Fruit fly (Drosophila melanogaster) whole organism, embryonic: Measurements from ENCODE around the gene ATPsyngamma.

Experiments used
- Ada2b ChIP-seq: fragments of 200-800 bp; sonication (Bioruptor generic); IDR thresholded peaks from 2 replicates; pipeline ENCODE4 v1.3.6; 2022; ENCODE audit warnings: missing biosample characterization, missing genetic modification characterization
- B-H2 ChIP-seq: fragments of 200-800 bp; sonication (Bioruptor generic); optimal IDR thresholded peaks from 2 replicates; lab custom pipeline; 2018; ENCODE audit warnings: missing biosample characterization, mild to moderate bottlenecking, missing genetic modification characterization
- Bgb ChIP-seq: fragments of 200-800 bp; sonication (Bioruptor generic); IDR thresholded peaks from 2 replicates; pipeline ENCODE4 v1.3.6; 2022; ENCODE audit warnings: missing biosample characterization, missing genetic modification characterization; ENCODE audit not compliant: partially characterized antibody
- CG12391 ChIP-seq: fragments of 200-800 bp; sonication (Bioruptor generic); optimal IDR thresholded peaks from 3 replicates; lab custom pipeline; 2018; ENCODE audit warnings: missing biosample characterization, mild to moderate bottlenecking, missing genetic modification characterization, moderate library complexity
- CG13123 ChIP-seq: fragments of 200-800 bp; sonication (Bioruptor generic); optimal IDR thresholded peaks from 2 replicates; lab custom pipeline; 2016; ENCODE audit warnings: missing biosample characterization, missing genetic modification characterization
- CG16863 ChIP-seq: fragments of 200-800 bp; sonication (Bioruptor generic); optimal IDR thresholded peaks from 3 replicates; lab custom pipeline; 2016; ENCODE audit warnings: missing biosample characterization, missing genetic modification characterization
- CG17359 ChIP-seq: fragments of 200-800 bp; sonication (Bioruptor generic); optimal IDR thresholded peaks from 3 replicates; lab custom pipeline; 2018; ENCODE audit warnings: missing biosample characterization, mild to moderate bottlenecking, missing genetic modification characterization, moderate library complexity
- CG17361 ChIP-seq: fragments of 200-800 bp; sonication (Bioruptor generic); IDR thresholded peaks from 3 replicates; pipeline ENCODE4 v1.3.6; 2022; ENCODE audit warnings: missing biosample characterization, missing genetic modification characterization
- CG18764 ChIP-seq: fragments of 200-800 bp; sonication (Bioruptor generic); optimal IDR thresholded peaks from 3 replicates; lab custom pipeline; 2016; ENCODE audit warnings: missing biosample characterization, missing genetic modification characterization
- CG30403 ChIP-seq: fragments of 200-800 bp; sonication (Bioruptor generic); optimal IDR thresholded peaks from 3 replicates; lab custom pipeline; 2016; ENCODE audit warnings: missing biosample characterization, missing genetic modification characterization
- CG3847 ChIP-seq: fragments of 200-800 bp; sonication (Bioruptor generic); IDR thresholded peaks from 2 replicates; pipeline ENCODE4 v1.3.6; 2022; ENCODE audit warnings: missing biosample characterization, missing genetic modification characterization
- CG4617 ChIP-seq: fragments of 200-800 bp; sonication (Bioruptor generic); optimal IDR thresholded peaks from 3 replicates; lab custom pipeline; 2016; ENCODE audit warnings: missing biosample characterization, missing genetic modification characterization, borderline replicate concordance
- CG4707 ChIP-seq: fragments of 200-800 bp; sonication (Bioruptor generic); optimal IDR thresholded peaks from 2 replicates; lab custom pipeline; 2018; ENCODE audit warnings: missing biosample characterization, mild to moderate bottlenecking, missing genetic modification characterization, moderate library complexity
- CG6175 ChIP-seq: fragments of 200-800 bp; sonication (Bioruptor generic); IDR thresholded peaks from 3 replicates; pipeline ENCODE4 v1.3.6; 2022; ENCODE audit warnings: missing biosample characterization, missing genetic modification characterization
- CG6689 ChIP-seq: fragments of 200-800 bp; sonication (Bioruptor generic); IDR thresholded peaks from 2 replicates; pipeline ENCODE4 v1.3.6; 2022; ENCODE audit warnings: missing biosample characterization, missing genetic modification characterization
- CG6813 ChIP-seq: fragments of 200-800 bp; sonication (Bioruptor generic); optimal IDR thresholded peaks from 2 replicates; lab custom pipeline; 2017; ENCODE audit warnings: missing biosample characterization, missing genetic modification characterization, mild to moderate bottlenecking, moderate library complexity, missing genetic modification reagents
- CTCF ChIP-seq: fragments of 200-800 bp; sonication (Bioruptor generic); optimal IDR thresholded peaks from 2 replicates; lab custom pipeline; 2017; ENCODE audit warnings: missing biosample characterization, mild to moderate bottlenecking, missing genetic modification characterization, moderate library complexity
- Dbx ChIP-seq: fragments of 200-800 bp; sonication (Bioruptor generic); IDR thresholded peaks from 3 replicates; pipeline ENCODE4 v1.3.6; 2022; ENCODE audit warnings: missing biosample characterization, missing genetic modification characterization
- Fer1 ChIP-seq: fragments of 200-800 bp; sonication (Bioruptor generic); optimal IDR thresholded peaks from 2 replicates; lab custom pipeline; 2017; ENCODE audit warnings: missing biosample characterization, mild to moderate bottlenecking, missing genetic modification characterization
- HmgZ ChIP-seq: fragments of 200-800 bp; sonication (Bioruptor generic); optimal IDR thresholded peaks from 2 replicates; lab custom pipeline; 2018; ENCODE audit warnings: missing biosample characterization, mild to moderate bottlenecking, missing genetic modification characterization
- Lim3 ChIP-seq: fragments of 200-800 bp; sonication (Bioruptor generic); IDR thresholded peaks from 2 replicates; pipeline ENCODE4 v1.3.6; 2022; ENCODE audit warnings: missing biosample characterization, missing genetic modification characterization
- MESR4 ChIP-seq: fragments of 200-800 bp; sonication (Bioruptor generic); optimal IDR thresholded peaks from 2 replicates; lab custom pipeline; 2018; ENCODE audit warnings: missing biosample characterization, mild to moderate bottlenecking, missing genetic modification characterization, moderate library complexity
- Meics ChIP-seq: fragments of 200-800 bp; sonication (Bioruptor generic); optimal IDR thresholded peaks from 2 replicates; lab custom pipeline; 2017; ENCODE audit warnings: missing biosample characterization, mild to moderate bottlenecking, missing genetic modification characterization
- NfI ChIP-seq: fragments of 200-800 bp; sonication (Bioruptor generic); optimal IDR thresholded peaks from 3 replicates; lab custom pipeline; 2018; ENCODE audit warnings: missing biosample characterization, mild to moderate bottlenecking, missing genetic modification characterization, moderate library complexity
- Pdp1 ChIP-seq, 2 experiments: fragments of 200-800 bp; sonication (Bioruptor generic); optimal IDR thresholded peaks; 3 replicates each; lab custom pipeline; 2016; ENCODE audit warnings: missing biosample characterization in 2 of 2, missing genetic modification characterization in 2 of 2, mild to moderate bottlenecking in 1 of 2, moderate library complexity in 1 of 2
- Rfx ChIP-seq: fragments of 200-800 bp; sonication (Bioruptor generic); IDR thresholded peaks from 2 replicates; pipeline ENCODE4 v1.3.6; 2022; ENCODE audit warnings: missing biosample characterization, missing genetic modification characterization
- Scr ChIP-seq: fragments of 200-800 bp; sonication (Bioruptor generic); IDR thresholded peaks from 2 replicates; pipeline ENCODE4 v1.3.6; 2022; ENCODE audit warnings: missing biosample characterization, missing genetic modification characterization; ENCODE audit not compliant: partially characterized antibody
- Sox100B ChIP-seq: fragments of 200-800 bp; sonication (Bioruptor generic); optimal IDR thresholded peaks from 3 replicates; lab custom pipeline; 2018; ENCODE audit warnings: missing biosample characterization, mild to moderate bottlenecking, missing genetic modification characterization
- Sox102F ChIP-seq: fragments of 200-800 bp; sonication (Bioruptor generic); optimal IDR thresholded peaks from 2 replicates; lab custom pipeline; 2018; ENCODE audit warnings: missing biosample characterization, mild to moderate bottlenecking, missing genetic modification characterization, moderate library complexity
- abd-A ChIP-seq: fragments of 200-800 bp; sonication (Bioruptor generic); optimal IDR thresholded peaks from 3 replicates; lab custom pipeline; 2019; ENCODE audit warnings: missing biosample characterization, mild to moderate bottlenecking, missing genetic modification characterization, moderate library complexity
- bcd ChIP-seq: fragments of 200-800 bp; sonication (Bioruptor generic); optimal IDR thresholded peaks from 2 replicates; lab custom pipeline; 2017; ENCODE audit warnings: missing biosample characterization, mild to moderate bottlenecking, missing genetic modification characterization
- caup ChIP-seq: fragments of 200-800 bp; sonication (Bioruptor generic); optimal IDR thresholded peaks from 3 replicates; lab custom pipeline; 2017; ENCODE audit warnings: missing biosample characterization, mild to moderate bottlenecking, missing genetic modification characterization, moderate library complexity; ENCODE audit not compliant: severe bottlenecking
- danr ChIP-seq: fragments of 200-800 bp; sonication (Bioruptor generic); IDR thresholded peaks from 2 replicates; pipeline ENCODE4 v1.3.6; 2022; ENCODE audit warnings: missing biosample characterization, missing genetic modification characterization
- disco-r ChIP-seq: fragments of 200-800 bp; sonication (Bioruptor generic); optimal IDR thresholded peaks from 2 replicates; lab custom pipeline; 2016; ENCODE audit warnings: missing biosample characterization, missing genetic modification characterization
- lmd ChIP-seq: fragments of 200-800 bp; sonication (Bioruptor generic); IDR thresholded peaks from 2 replicates; pipeline ENCODE4 v1.3.6; 2022; ENCODE audit warnings: missing biosample characterization, missing genetic modification characterization
- lov ChIP-seq, 2 experiments: fragments of 200-800 bp in 1 of 2; fragments of >200 bp in 1 of 2; sonication (Bioruptor generic) in 1 of 2; IDR thresholded peaks in 1 of 2; optimal IDR thresholded peaks in 1 of 2; 2 replicates in 1 of 2; 3 replicates in 1 of 2; pipeline versions ENCODE4 v1.3.6 to Lab custom; 2017 to 2022; ENCODE audit warnings: missing biosample characterization in 1 of 2, missing genetic modification characterization in 1 of 2
- nmo ChIP-seq: fragments of 200-800 bp; sonication (Bioruptor generic); optimal IDR thresholded peaks from 2 replicates; lab custom pipeline; 2018; ENCODE audit warnings: missing biosample characterization, mild to moderate bottlenecking, missing genetic modification characterization, moderate library complexity
- onecut ChIP-seq: fragments of 200-800 bp; sonication (Bioruptor generic); IDR thresholded peaks from 2 replicates; pipeline ENCODE4 v1.3.6; 2022; ENCODE audit warnings: missing biosample characterization, missing genetic modification characterization
- pita ChIP-seq: fragments of 200-800 bp; sonication (Bioruptor generic); optimal IDR thresholded peaks from 2 replicates; lab custom pipeline; 2017; ENCODE audit warnings: missing biosample characterization, mild to moderate bottlenecking, missing genetic modification characterization
- run ChIP-seq: fragments of 200-800 bp; sonication (Bioruptor generic); optimal IDR thresholded peaks from 3 replicates; lab custom pipeline; 2018; ENCODE audit warnings: missing biosample characterization, mild to moderate bottlenecking, missing genetic modification characterization
- salm ChIP-seq: fragments of 200-800 bp; sonication (Bioruptor generic); optimal IDR thresholded peaks from 2 replicates; lab custom pipeline; 2018; ENCODE audit warnings: missing biosample characterization, mild to moderate bottlenecking, missing genetic modification characterization
- sima ChIP-seq: fragments of 200-800 bp; sonication (Bioruptor generic); optimal IDR thresholded peaks from 2 replicates; lab custom pipeline; 2016; ENCODE audit warnings: missing biosample characterization, missing genetic modification characterization
- slp2 ChIP-seq: fragments of 200-800 bp; sonication (Bioruptor generic); optimal IDR thresholded peaks from 2 replicates; lab custom pipeline; 2016; ENCODE audit warnings: missing biosample characterization, missing genetic modification characterization
- sqz ChIP-seq: fragments of 200-800 bp; sonication (Bioruptor generic); optimal IDR thresholded peaks from 3 replicates; lab custom pipeline; 2018; ENCODE audit warnings: missing biosample characterization, mild to moderate bottlenecking, missing genetic modification characterization
- ttk ChIP-seq: fragments of 200-800 bp; sonication (Bioruptor generic); IDR thresholded peaks from 2 replicates; pipeline ENCODE4 v2.1.2; 2022; ENCODE audit warnings: missing biosample characterization, missing genetic modification characterization
- tx ChIP-seq: fragments of 200-800 bp; sonication (Bioruptor generic); optimal IDR thresholded peaks from 2 replicates; lab custom pipeline; 2016; ENCODE audit warnings: missing biosample characterization, missing genetic modification characterization
- unpg ChIP-seq: fragments of 200-800 bp; sonication (Bioruptor generic); optimal IDR thresholded peaks from 3 replicates; lab custom pipeline; 2018; ENCODE audit warnings: missing biosample characterization, mild to moderate bottlenecking, missing genetic modification characterization, moderate library complexity
- wek ChIP-seq: fragments of 200-800 bp; sonication (Bioruptor generic); optimal IDR thresholded peaks from 3 replicates; lab custom pipeline; 2018; ENCODE audit warnings: missing biosample characterization, mild to moderate bottlenecking, missing genetic modification characterization, moderate library complexity
- wor ChIP-seq: fragments of 200-800 bp; sonication (Bioruptor generic); IDR thresholded peaks from 2 replicates; pipeline ENCODE4 v1.3.6; 2022; ENCODE audit warnings: missing biosample characterization, missing genetic modification characterization
- zen2 ChIP-seq: fragments of 200-800 bp; sonication (Bioruptor generic); IDR thresholded peaks from 3 replicates; pipeline ENCODE4 v1.3.6; 2022; ENCODE audit warnings: missing biosample characterization, missing genetic modification characterization; ENCODE audit not compliant: partially characterized antibody

ATPsyngamma gene

dm6 chr3R:29736678-29737093, 12.3 kb downstream of the ATPsyngamma start, which contains the start of the genes CG7601 and CIA30 (continued):
- TF ChIP-seq B-H2 (peak; percentile 98), CG18764 (GFP tag; lab: Kevin White, UChicago) (peak; percentile 98), MESR4 (GFP tag; lab: Kevin White, UChicago) (peak; percentile 55), Rfx (GFP tag; lab: Robert Waterston, UW) (peak; percentile 100), run (tag; lab: Kevin White, UChicago) (peak; percentile 86), CG16863 (GFP tag; lab: Kevin White, UChicago) (peak; percentile 98), Meics (peak; percentile 98), salm (tag; lab: Kevin White, UChicago) (peak; percentile 93), abd-A (tag; lab: Kevin White, UChicago) (no peak), onecut (GFP tag; lab: Robert Waterston, UW) (peak; percentile 99), CG30403 (peak; percentile 99), Scr (GFP tag; lab: Robert Waterston, UW) (peak; percentile 29; the same call in 1 of the 2 replicates), sima (GFP tag; lab: Kevin White, UChicago) (peak; percentile 97), CG6813 (GFP tag; lab: Kevin White, UChicago) (peak; percentile 98), zen2 (no peak), lmd (GFP tag; lab: Robert Waterston, UW) (peak; percentile 100), Lim3 (GFP tag; lab: Robert Waterston, UW) (peak; percentile 100), ttk (GFP tag; lab: Robert Waterston, UW) (peak; percentile 100), Bgb (peak; percentile 33; the same call in 1 of the 2 replicates), CG13123 (peak; percentile 94), lov (optimal IDR thresholded peaks at IDR 0.05; lab: Kevin White, UChicago) (no peak), lov (GFP tag; IDR thresholded peaks at IDR 0.05; lab: Robert Waterston, UW) (peak; percentile 100), pita (GFP tag; lab: Kevin White, UChicago) (no peak), bcd (GFP tag; lab: Kevin White, UChicago) (peak; percentile 99), danr (GFP tag; lab: Robert Waterston, UW) (peak; percentile 100), Sox100B (GFP tag; lab: Kevin White, UChicago) (peak; percentile 97), sqz (GFP tag; lab: Kevin White, UChicago) (no peak), CTCF (GFP tag; lab: Kevin White, UChicago) (peak; percentile 63), CG17361 (GFP tag; lab: Robert Waterston, UW) (peak; percentile 96), CG17359 (tag; lab: Kevin White, UChicago) (peak; percentile 98), slp2 (GFP tag; lab: Kevin White, UChicago) (peak; percentile 99), wek (GFP tag; lab: Kevin White, UChicago) (peak; percentile 92), Sox102F (peak; percentile 96), Pdp1 (GFP tag; optimal IDR thresholded peaks at IDR 0.05; lab: Kevin White, UChicago) (peak; percentile 99), unpg (peak; percentile 98), disco-r (GFP tag; lab: Kevin White, UChicago) (peak; percentile 97), nmo (GFP tag; lab: Kevin White, UChicago) (peak; percentile 99), tx (GFP tag; lab: Kevin White, UChicago) (peak; percentile 98), Ada2b (peak; percentile 100), CG3847 (GFP tag; lab: Robert Waterston, UW) (peak; percentile 100), CG4617 (GFP tag; lab: Kevin White, UChicago) (peak; percentile 97), Fer1 (GFP tag; lab: Kevin White, UChicago) (peak; percentile 97), wor (GFP tag; lab: Robert Waterston, UW) (peak; percentile 99), Dbx (peak; percentile 100), CG12391 (tag; lab: Kevin White, UChicago) (peak; percentile 96), HmgZ (peak; percentile 98), NfI (GFP tag; lab: Kevin White, UChicago) (peak; percentile 97), CG4707 (GFP tag; lab: Kevin White, UChicago) (peak; percentile 84), CG6689 (GFP tag; lab: Robert Waterston, UW) (peak; percentile 100), CG6175 (peak; percentile 100), caup (GFP tag; lab: Kevin White, UChicago) (peak; percentile 98)
